Fruit fly (Drosophila melanogaster) whole organism, prepupa: ENCODE data around the gene CG14441.

Source experiments
- Blimp-1 ChIP-seq: fragments of 200-800 bp; sonication (Bioruptor generic); optimal IDR thresholded peaks from 3 replicates; lab custom pipeline; 2017; ENCODE audit warnings: missing biosample characterization, missing genetic modification characterization, mild to moderate bottlenecking, moderate library complexity, missing genetic modification reagents
- CG10631 ChIP-seq: fragments of 200-800 bp; sonication (Bioruptor generic); optimal IDR thresholded peaks from 2 replicates; lab custom pipeline; 2016; ENCODE audit warnings: missing biosample characterization, missing genetic modification characterization
- CG10669 ChIP-seq: fragments of 200-800 bp; sonication (Bioruptor generic); optimal IDR thresholded peaks from 3 replicates; lab custom pipeline; 2018; ENCODE audit warnings: missing biosample characterization, mild to moderate bottlenecking, missing genetic modification characterization, moderate library complexity
- CG11294 ChIP-seq: fragments of 200-800 bp; sonication (Bioruptor generic); IDR thresholded peaks from 2 replicates; pipeline ENCODE4 v1.3.6; 2022; ENCODE audit warnings: missing biosample characterization, missing genetic modification characterization
- CG11762 ChIP-seq: fragments of 200-800 bp; sonication (Bioruptor generic); optimal IDR thresholded peaks from 3 replicates; lab custom pipeline; 2016; ENCODE audit warnings: missing biosample characterization, missing genetic modification characterization; ENCODE audit not compliant: insufficient read depth
- CG15336 ChIP-seq: fragments of 200-800 bp; sonication (Bioruptor generic); IDR thresholded peaks from 2 replicates; pipeline ENCODE4 v1.3.6; 2022; ENCODE audit warnings: missing biosample characterization, missing genetic modification characterization
- CG1621 ChIP-seq: fragments of 200-800 bp; sonication (Bioruptor generic); optimal IDR thresholded peaks from 3 replicates; lab custom pipeline; 2018; ENCODE audit warnings: missing biosample characterization, mild to moderate bottlenecking, missing genetic modification characterization
- CG16779 ChIP-seq: fragments of 200-800 bp; sonication (Bioruptor generic); optimal IDR thresholded peaks from 3 replicates; lab custom pipeline; 2017; ENCODE audit warnings: missing biosample characterization, mild to moderate bottlenecking, missing genetic modification characterization
- CG3032 ChIP-seq: fragments of 200-800 bp; optimal IDR thresholded peaks from 2 replicates; lab custom pipeline; 2019; ENCODE audit warnings: missing biosample characterization, mild to moderate bottlenecking, missing genetic modification characterization, moderate library complexity
- CG32006 ChIP-seq: fragments of 200-800 bp; sonication (Bioruptor generic); optimal IDR thresholded peaks from 3 replicates; lab custom pipeline; 2017; ENCODE audit warnings: missing biosample characterization, mild to moderate bottlenecking, missing genetic modification characterization
- CG34406 ChIP-seq: fragments of 200-800 bp; sonication (Bioruptor generic); optimal IDR thresholded peaks from 3 replicates; lab custom pipeline; 2016; ENCODE audit warnings: missing biosample characterization, missing genetic modification characterization
- CG3919 ChIP-seq: fragments of 200-800 bp; sonication (Bioruptor generic); optimal IDR thresholded peaks from 3 replicates; lab custom pipeline; 2016; ENCODE audit warnings: missing biosample characterization, missing genetic modification characterization
- CG4318 ChIP-seq: fragments of 200-800 bp; sonication (Bioruptor generic); optimal IDR thresholded peaks from 3 replicates; lab custom pipeline; 2017; ENCODE audit warnings: missing biosample characterization, mild to moderate bottlenecking, missing genetic modification characterization
- CG6163 ChIP-seq: fragments of 200-800 bp; sonication (Bioruptor generic); IDR thresholded peaks from 3 replicates; pipeline ENCODE4 v1.3.6; 2022; ENCODE audit warnings: missing biosample characterization, missing genetic modification characterization
- CG6276 ChIP-seq: fragments of 200-800 bp; sonication (Bioruptor generic); optimal IDR thresholded peaks from 2 replicates; lab custom pipeline; 2017; ENCODE audit warnings: missing biosample characterization, mild to moderate bottlenecking, missing genetic modification characterization
- CG6792 ChIP-seq: fragments of 200-800 bp; sonication (Bioruptor generic); optimal IDR thresholded peaks from 3 replicates; lab custom pipeline; 2016; ENCODE audit warnings: missing biosample characterization, missing genetic modification characterization
- CG6808 ChIP-seq: fragments of 200-800 bp; sonication (Bioruptor generic); optimal IDR thresholded peaks from 3 replicates; lab custom pipeline; 2017; ENCODE audit warnings: missing biosample characterization, missing genetic modification characterization, mild to moderate bottlenecking, moderate library complexity, missing genetic modification reagents
- CG7368 ChIP-seq: fragments of 200-800 bp; sonication (Bioruptor generic); optimal IDR thresholded peaks from 3 replicates; lab custom pipeline; 2016; ENCODE audit warnings: missing biosample characterization, missing genetic modification characterization
- CG8119 ChIP-seq: fragments of 200-800 bp; sonication (Bioruptor generic); IDR thresholded peaks from 3 replicates; pipeline ENCODE4 v1.3.6; 2022; ENCODE audit warnings: missing biosample characterization, missing genetic modification characterization
- CG8319 ChIP-seq: fragments of 200-800 bp; sonication (Bioruptor generic); optimal IDR thresholded peaks from 3 replicates; lab custom pipeline; 2016; ENCODE audit warnings: missing biosample characterization, missing genetic modification characterization
- CG8632 ChIP-seq: fragments of 200-800 bp; sonication (Bioruptor generic); optimal IDR thresholded peaks from 3 replicates; lab custom pipeline; 2016; ENCODE audit warnings: missing biosample characterization, missing genetic modification characterization
- CG9139 ChIP-seq: fragments of 200-800 bp; sonication (Bioruptor generic); optimal IDR thresholded peaks from 3 replicates; lab custom pipeline; 2017; ENCODE audit warnings: missing biosample characterization, mild to moderate bottlenecking, missing genetic modification characterization
- Eip75B ChIP-seq: fragments of 200-800 bp; sonication (Bioruptor generic); optimal IDR thresholded peaks from 3 replicates; lab custom pipeline; 2016; ENCODE audit warnings: missing biosample characterization, missing genetic modification characterization
- Eip93F ChIP-seq: fragments of 200-800 bp; sonication (Bioruptor generic); optimal IDR thresholded peaks from 2 replicates; lab custom pipeline; 2016; ENCODE audit warnings: missing biosample characterization, mild to moderate bottlenecking, missing genetic modification characterization
- Ets21C ChIP-seq: fragments of 200-800 bp; sonication (Bioruptor generic); optimal IDR thresholded peaks from 3 replicates; lab custom pipeline; 2016; ENCODE audit warnings: missing biosample characterization, missing genetic modification characterization
- Ets96B ChIP-seq: fragments of 200-800 bp; optimal IDR thresholded peaks from 2 replicates; lab custom pipeline; 2019; ENCODE audit warnings: missing biosample characterization, mild to moderate bottlenecking, missing genetic modification characterization, moderate library complexity
- Hr4 ChIP-seq: fragments of 200-800 bp; sonication (Bioruptor generic); optimal IDR thresholded peaks from 3 replicates; lab custom pipeline; 2016; ENCODE audit warnings: missing biosample characterization, missing genetic modification characterization
- Lpt ChIP-seq: fragments of 200-800 bp; sonication (Bioruptor generic); optimal IDR thresholded peaks from 3 replicates; lab custom pipeline; 2016; ENCODE audit warnings: missing biosample characterization, missing genetic modification characterization
- Met ChIP-seq: fragments of 200-800 bp; sonication (Bioruptor generic); optimal IDR thresholded peaks from 3 replicates; lab custom pipeline; 2016; ENCODE audit warnings: missing biosample characterization, missing genetic modification characterization
- OdsH ChIP-seq: fragments of 200-800 bp; sonication (Bioruptor generic); optimal IDR thresholded peaks from 3 replicates; lab custom pipeline; 2016; ENCODE audit warnings: missing biosample characterization, missing genetic modification characterization
- Smox ChIP-seq: fragments of 200-800 bp; sonication (Bioruptor generic); optimal IDR thresholded peaks from 3 replicates; lab custom pipeline; 2016; ENCODE audit warnings: missing biosample characterization, missing genetic modification characterization
- Sox102F ChIP-seq: fragments of 200-800 bp; sonication (Bioruptor generic); optimal IDR thresholded peaks from 2 replicates; lab custom pipeline; 2016; ENCODE audit warnings: missing biosample characterization, mild to moderate bottlenecking, missing genetic modification characterization
- Sox15 ChIP-seq: fragments of 200-800 bp; sonication (Bioruptor generic); optimal IDR thresholded peaks from 3 replicates; lab custom pipeline; 2016; ENCODE audit warnings: missing biosample characterization, missing genetic modification characterization
- achi ChIP-seq: fragments of 200-800 bp; sonication (Bioruptor generic); optimal IDR thresholded peaks from 3 replicates; lab custom pipeline; 2016; ENCODE audit warnings: missing biosample characterization, missing genetic modification characterization
- acj6 ChIP-seq: fragments of 200-800 bp; sonication (Bioruptor generic); optimal IDR thresholded peaks from 3 replicates; lab custom pipeline; 2016; ENCODE audit warnings: missing biosample characterization, missing genetic modification characterization
- cyc ChIP-seq: fragments of 200-800 bp; sonication (Bioruptor generic); optimal IDR thresholded peaks from 3 replicates; lab custom pipeline; 2016; ENCODE audit warnings: missing biosample characterization, missing genetic modification characterization
- dac ChIP-seq: fragments of 200-800 bp; sonication (Bioruptor generic); optimal IDR thresholded peaks from 2 replicates; lab custom pipeline; 2017; ENCODE audit warnings: missing biosample characterization, mild to moderate bottlenecking, missing genetic modification characterization
- eg ChIP-seq: fragments of 200-800 bp; sonication (Bioruptor generic); IDR thresholded peaks from 3 replicates; pipeline ENCODE4 v1.3.6; 2022; ENCODE audit warnings: missing biosample characterization, missing genetic modification characterization
- esn ChIP-seq: fragments of 200-800 bp; sonication (Bioruptor generic); optimal IDR thresholded peaks from 2 replicates; lab custom pipeline; 2016; ENCODE audit warnings: missing biosample characterization, mild to moderate bottlenecking, missing genetic modification characterization, moderate library complexity
- fd59A ChIP-seq: fragments of 200-800 bp; sonication (Bioruptor generic); optimal IDR thresholded peaks from 2 replicates; lab custom pipeline; 2017; ENCODE audit warnings: missing biosample characterization, mild to moderate bottlenecking, missing genetic modification characterization, missing genetic modification reagents
- fd85E ChIP-seq: fragments of 200-800 bp; sonication (Bioruptor generic); optimal IDR thresholded peaks from 3 replicates; lab custom pipeline; 2016; ENCODE audit warnings: missing biosample characterization, missing genetic modification characterization
- fkh ChIP-seq: fragments of 200-800 bp; sonication (Bioruptor generic); optimal IDR thresholded peaks from 3 replicates; lab custom pipeline; 2017; ENCODE audit warnings: missing biosample characterization, mild to moderate bottlenecking, missing genetic modification characterization, moderate library complexity
- lz ChIP-seq: fragments of 200-800 bp; sonication (Bioruptor generic); optimal IDR thresholded peaks from 3 replicates; lab custom pipeline; 2016; ENCODE audit warnings: missing biosample characterization, missing genetic modification characterization
- net ChIP-seq: fragments of 200-800 bp; sonication (Bioruptor generic); optimal IDR thresholded peaks from 3 replicates; lab custom pipeline; 2016; ENCODE audit warnings: missing biosample characterization, missing genetic modification characterization
- salr ChIP-seq, 2 experiments: fragments of 200-800 bp; sonication (Bioruptor generic); optimal IDR thresholded peaks; 3 replicates each; lab custom pipeline; 2016 to 2018; ENCODE audit warnings: missing biosample characterization in 2 of 2, missing genetic modification characterization in 2 of 2, mild to moderate bottlenecking in 1 of 2
- spab ChIP-seq: fragments of 200-800 bp; sonication (Bioruptor generic); optimal IDR thresholded peaks from 2 replicates; lab custom pipeline; 2017; ENCODE audit warnings: missing biosample characterization, mild to moderate bottlenecking, missing genetic modification characterization, missing genetic modification reagents
- svp ChIP-seq: fragments of 200-800 bp; sonication (Bioruptor generic); peaks from one replicate; lab custom pipeline; 2016; ENCODE audit warnings: missing biosample characterization, missing genetic modification characterization
- topi ChIP-seq: fragments of 200-800 bp; sonication (Bioruptor generic); optimal IDR thresholded peaks from 3 replicates; lab custom pipeline; 2016; ENCODE audit warnings: missing biosample characterization, missing genetic modification characterization
- vri ChIP-seq: fragments of 200-800 bp; sonication (Bioruptor generic); optimal IDR thresholded peaks from 3 replicates; lab custom pipeline; 2016; ENCODE audit warnings: missing biosample characterization, mild to moderate bottlenecking, missing genetic modification characterization

CG14441 gene

DNA sequence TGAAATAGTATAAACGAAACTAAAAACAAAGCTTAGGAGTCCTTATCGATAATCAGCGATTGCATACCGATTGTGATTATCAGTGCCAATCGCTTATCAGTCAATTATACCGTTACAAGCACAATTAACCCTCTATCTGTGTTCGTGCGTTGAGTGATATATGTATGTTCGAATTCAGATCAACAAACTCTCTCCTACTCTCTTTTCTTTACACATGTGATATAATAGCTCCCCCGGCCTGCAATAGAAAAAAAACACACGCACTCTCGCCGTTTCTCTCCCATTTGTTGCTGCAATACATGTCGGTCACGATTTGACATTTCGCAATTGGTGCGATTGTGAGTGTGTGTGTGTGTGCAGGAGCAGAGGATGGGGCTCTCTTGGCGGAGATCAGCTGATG is 36.9 kb upstream of the CG14441 start:
- TF ChIP-seq vri (GFP tag; lab: Kevin White, UChicago) (peak; percentile 86), Lpt (GFP tag; lab: Kevin White, UChicago) (no peak)

DNA sequence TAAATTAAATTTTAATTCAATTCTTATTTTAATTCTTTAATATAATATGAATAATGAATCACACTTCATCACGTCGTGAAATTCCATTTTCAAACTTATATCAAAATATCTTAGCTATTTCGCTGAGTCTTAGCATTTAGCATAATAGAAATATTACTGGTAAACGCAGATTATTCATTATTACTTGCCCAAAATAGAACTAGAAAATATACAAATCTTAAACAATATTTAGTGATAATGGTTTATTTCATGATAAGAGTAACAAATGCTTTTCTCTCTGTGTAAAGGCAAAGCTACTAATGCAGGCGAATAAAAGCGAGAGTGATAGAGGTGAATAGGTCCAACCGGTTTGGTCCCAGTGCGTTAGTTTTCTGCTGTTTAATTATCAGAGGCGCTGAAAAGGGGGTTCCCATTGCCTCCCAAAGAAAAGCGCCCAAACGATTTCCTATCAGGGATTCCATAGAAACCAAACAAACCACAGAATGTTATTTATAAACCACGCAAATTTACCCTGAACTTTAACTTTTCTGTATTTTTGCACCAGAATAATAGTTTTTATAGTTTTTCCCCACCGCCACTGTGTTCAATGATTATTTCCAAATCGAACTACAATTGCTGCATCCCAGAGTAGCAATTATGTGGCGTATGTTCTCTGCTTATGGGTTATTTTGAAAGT is 36.3 kb upstream of the CG14441 start:
- TF ChIP-seq OdsH (GFP tag; lab: Kevin White, UChicago) (peak; percentile 43), salr (GFP tag; optimal IDR thresholded peaks at IDR 0.05; lab: Kevin White, UChicago) (peak in 1 of 2 experiments; percentile 58), achi (no peak), CG6792 (no peak), Ets96B (tag; lab: Kevin White, UChicago) (no peak), Sox15 (GFP tag; lab: Kevin White, UChicago) (no peak), CG3032 (tag; lab: Kevin White, UChicago) (no peak), CG1621 (tag; lab: Kevin White, UChicago) (no peak), dac (GFP tag; lab: Kevin White, UChicago) (peak; percentile 15), fd85E (GFP tag; lab: Kevin White, UChicago) (no peak), Smox (GFP tag; lab: Kevin White, UChicago) (no peak), esn (GFP tag; lab: Kevin White, UChicago) (no peak), Blimp-1 (no peak), Eip93F (GFP tag; lab: Kevin White, UChicago) (no peak), CG32006 (GFP tag; lab: Kevin White, UChicago) (peak; percentile 85), CG16779 (tag; lab: Kevin White, UChicago) (peak; percentile 30), CG8632 (no peak), Met (GFP tag; lab: Kevin White, UChicago) (no peak), CG8319 (no peak), CG15336 (peak; percentile 72), lz (GFP tag; lab: Kevin White, UChicago) (no peak), spab (GFP tag; lab: Kevin White, UChicago) (no peak), CG10631 (GFP tag; lab: Kevin White, UChicago) (no peak), CG3919 (GFP tag; lab: Kevin White, UChicago) (no peak), CG11762 (GFP tag; lab: Kevin White, UChicago) (no peak), vri (GFP tag; lab: Kevin White, UChicago) (no peak), fd59A (GFP tag; lab: Kevin White, UChicago) (no peak), svp (GFP tag; lab: Kevin White, UChicago) (no peak), eg (GFP tag; lab: Robert Waterston, UW) (peak; percentile 69), fkh (no peak), Ets21C (GFP tag; lab: Kevin White, UChicago) (no peak), CG4318 (peak; percentile 62), CG34406 (GFP tag; lab: Kevin White, UChicago) (no peak), CG8119 (GFP tag; lab: Robert Waterston, UW) (peak; percentile 64), Hr4 (GFP tag; lab: Kevin White, UChicago) (peak; percentile 74), CG6808 (GFP tag; lab: Kevin White, UChicago) (no peak), Sox102F (GFP tag; lab: Kevin White, UChicago) (no peak), topi (GFP tag; lab: Kevin White, UChicago) (no peak), CG9139 (GFP tag; lab: Kevin White, UChicago) (no peak), CG6163 (GFP tag; lab: Robert Waterston, UW) (peak; percentile 41; the same call in 1 of the 3 replicates), cyc (GFP tag; lab: Kevin White, UChicago) (no peak), Eip75B (GFP tag; lab: Kevin White, UChicago) (peak; percentile 16), acj6 (GFP tag; lab: Kevin White, UChicago) (no peak), CG6276 (GFP tag; lab: Kevin White, UChicago) (peak; percentile 67), net (GFP tag; lab: Kevin White, UChicago) (peak; percentile 7), CG7368 (GFP tag; lab: Kevin White, UChicago) (no peak), CG10669 (GFP tag; lab: Kevin White, UChicago) (no peak), CG11294 (GFP tag; lab: Robert Waterston, UW) (peak; percentile 18; the same call in 1 of the 2 replicates)
